Worm (Caenorhabditis elegans) whole organism, L1 larva: ENCODE measurements around the gene F32H5.3.

ENCODE experiments used
- Y116A8C.19 ChIP-seq: sonication (generic microtip); optimal IDR thresholded peaks from 2 replicates; lab custom pipeline; 2016; ENCODE audit warnings: missing compliant biosample characterization, missing genetic modification characterization, borderline replicate concordance
- ama-1 ChIP-seq: fragments of 150-350 bp; optimal IDR thresholded peaks from 2 replicates; lab custom pipeline; 2014
- blmp-1 ChIP-seq: fragments of 150-350 bp; optimal IDR thresholded peaks from 2 replicates; lab custom pipeline; 2014; ENCODE audit warnings: missing biosample characterization, missing genetic modification characterization
- ceh-63 ChIP-seq: fragments of 200-800 bp; sonication (Bioruptor generic); optimal IDR thresholded peaks from 2 replicates; lab custom pipeline; 2018; ENCODE audit warnings: mild to moderate bottlenecking, missing genetic modification characterization, missing compliant biosample characterization
- ceh-8 ChIP-seq: fragments of 200-800 bp; sonication (Bioruptor generic); optimal IDR thresholded peaks from 2 replicates; lab custom pipeline; 2018; ENCODE audit warnings: mild to moderate bottlenecking, missing genetic modification characterization, moderate library complexity, missing compliant biosample characterization
- ceh-82 ChIP-seq, 3 experiments: fragments of 150-350 bp in 1 of 3; sonication (generic microtip) in 2 of 3; optimal IDR thresholded peaks; 2 replicates each; lab custom pipeline; 2014 to 2017; ENCODE audit warnings: missing biosample characterization in 3 of 3, missing genetic modification characterization in 3 of 3
- ceh-88 ChIP-seq: fragments of 200-800 bp; sonication (Bioruptor generic); IDR thresholded peaks from 2 replicates; pipeline ENCODE4 v1.3.6; 2022; ENCODE audit warnings: missing genetic modification characterization, missing compliant biosample characterization
- dpl-1 ChIP-seq, 3 experiments: fragments of 150-350 bp in 2 of 3; sonication (generic microtip) in 1 of 3; optimal IDR thresholded peaks; 2 replicates each; lab custom pipeline; 2014 to 2017; ENCODE audit warnings: missing biosample characterization in 3 of 3, missing genetic modification characterization in 3 of 3, missing genetic modification reagents in 3 of 3
- dsc-1 ChIP-seq: sonication (generic microtip); optimal IDR thresholded peaks from 2 replicates; lab custom pipeline; 2016; ENCODE audit warnings: mild to moderate bottlenecking, missing genetic modification characterization, missing compliant biosample characterization
- efl-3 ChIP-seq: fragments of 200-800 bp; sonication (Bioruptor generic); optimal IDR thresholded peaks from 2 replicates; lab custom pipeline; 2018; ENCODE audit warnings: mild to moderate bottlenecking, missing genetic modification characterization, missing compliant biosample characterization
- egl-13 ChIP-seq: sonication (generic microtip); optimal IDR thresholded peaks from 2 replicates; lab custom pipeline; 2016; ENCODE audit warnings: missing genotype, missing genetic modification reagents, missing genetic modification characterization, missing compliant biosample characterization
- elt-3 ChIP-seq, 6 experiments: fragments of 150-350 bp in 1 of 6; sonication (generic microtip); optimal IDR thresholded peaks; 2 replicates each; lab custom pipeline; 2017 to 2018; ENCODE audit warnings: missing biosample characterization in 6 of 6, missing genetic modification characterization in 6 of 6, inconsistent platforms in 1 of 6
- fkh-10 ChIP-seq: sonication (generic microtip); optimal IDR thresholded peaks from 2 replicates; lab custom pipeline; 2017; ENCODE audit warnings: missing biosample characterization, missing genetic modification reagents, missing genetic modification characterization
- irx-1 ChIP-seq: sonication (generic microtip); optimal IDR thresholded peaks from 2 replicates; lab custom pipeline; 2016; ENCODE audit warnings: missing genetic modification characterization, missing compliant biosample characterization
- isw-1 ChIP-seq: fragments of 200-800 bp; sonication (Bioruptor generic); IDR thresholded peaks from 2 replicates; pipeline ENCODE4 v1.3.6; 2022; ENCODE audit warnings: missing genetic modification characterization, missing compliant biosample characterization
- jun-1 ChIP-seq: fragments of 150-350 bp; optimal IDR thresholded peaks from 2 replicates; lab custom pipeline; 2014; ENCODE audit warnings: missing biosample characterization, missing genetic modification reagents, missing genetic modification characterization
- lin-14 ChIP-seq: fragments of 200-800 bp; sonication (Bioruptor generic); optimal IDR thresholded peaks from 2 replicates; lab custom pipeline; 2018; ENCODE audit warnings: mild to moderate bottlenecking, missing genetic modification characterization, moderate library complexity, missing compliant biosample characterization
- lin-39 ChIP-seq: fragments of 150-350 bp; optimal IDR thresholded peaks from 2 replicates; lab custom pipeline; 2014; ENCODE audit warnings: missing biosample characterization, missing genetic modification reagents, missing genetic modification characterization
- lir-3 ChIP-seq: sonication (generic microtip); optimal IDR thresholded peaks from 2 replicates; lab custom pipeline; 2016; ENCODE audit warnings: mild to moderate bottlenecking, missing genetic modification characterization, moderate library complexity, missing compliant biosample characterization; ENCODE audit not compliant: poor library complexity
- lsy-2 ChIP-seq, 2 experiments: fragments of 150-350 bp; optimal IDR thresholded peaks; 2 replicates each; lab custom pipeline; 2014; ENCODE audit warnings: missing biosample characterization in 2 of 2, missing genetic modification characterization in 2 of 2
- mep-1 ChIP-seq: fragments of 150-350 bp; optimal IDR thresholded peaks from 2 replicates; lab custom pipeline; 2014; ENCODE audit warnings: missing biosample characterization, missing genetic modification characterization
- nhr-11 ChIP-seq: fragments of 150-350 bp; optimal IDR thresholded peaks from 2 replicates; lab custom pipeline; 2014; ENCODE audit warnings: missing biosample characterization, missing genetic modification characterization
- nhr-20 ChIP-seq: sonication (generic microtip); optimal IDR thresholded peaks from 2 replicates; lab custom pipeline; 2016; ENCODE audit warnings: mild to moderate bottlenecking, missing genetic modification characterization, missing compliant biosample characterization
- nhr-237 ChIP-seq: fragments of 150-350 bp; optimal IDR thresholded peaks from 2 replicates; lab custom pipeline; 2014; ENCODE audit warnings: missing biosample characterization, missing genetic modification characterization
- nhr-71 ChIP-seq: sonication (generic microtip); optimal IDR thresholded peaks from 2 replicates; lab custom pipeline; 2016; ENCODE audit warnings: mild to moderate bottlenecking, missing genetic modification characterization, moderate library complexity, missing compliant biosample characterization
- nhr-76 ChIP-seq: sonication (generic microtip); optimal IDR thresholded peaks from 2 replicates; lab custom pipeline; 2017; ENCODE audit warnings: missing biosample characterization, missing genetic modification characterization
- nhr-77 ChIP-seq: fragments of 150-350 bp; optimal IDR thresholded peaks from 2 replicates; lab custom pipeline; 2014; ENCODE audit warnings: missing biosample characterization, missing genetic modification characterization
- pag-3 ChIP-seq: sonication (generic microtip); optimal IDR thresholded peaks from 2 replicates; lab custom pipeline; 2017; ENCODE audit warnings: missing genetic modification characterization, mild to moderate bottlenecking, missing compliant biosample characterization, antibody characterized with exemption, borderline replicate concordance; ENCODE audit not compliant: insufficient read depth
- rnt-1 ChIP-seq: sonication (generic microtip); optimal IDR thresholded peaks from 2 replicates; lab custom pipeline; 2016; ENCODE audit warnings: mild to moderate bottlenecking, missing genetic modification characterization, moderate library complexity, missing compliant biosample characterization
- skn-1 ChIP-seq: fragments of 150-350 bp; optimal IDR thresholded peaks from 2 replicates; lab custom pipeline; 2014; ENCODE audit warnings: missing biosample characterization, missing genetic modification characterization
- sox-4 ChIP-seq: sonication (generic microtip); optimal IDR thresholded peaks from 2 replicates; lab custom pipeline; 2016; ENCODE audit warnings: missing genetic modification characterization, missing compliant biosample characterization
- swsn-7 ChIP-seq: sonication (generic microtip); optimal IDR thresholded peaks from 2 replicates; lab custom pipeline; 2016; ENCODE audit warnings: missing genetic modification characterization, missing compliant biosample characterization
- tbx-2 ChIP-seq: sonication (generic microtip); optimal IDR thresholded peaks from 2 replicates; lab custom pipeline; 2016; ENCODE audit warnings: missing genetic modification characterization, missing compliant biosample characterization
- unc-130 ChIP-seq: fragments of 150-350 bp; optimal IDR thresholded peaks from 2 replicates; lab custom pipeline; 2017; ENCODE audit warnings: missing biosample characterization, missing genetic modification characterization, inconsistent platforms
- unc-30 ChIP-seq: sonication (generic microtip); optimal IDR thresholded peaks from 2 replicates; lab custom pipeline; 2017; ENCODE audit warnings: missing biosample characterization, missing genetic modification characterization
- vab-15 ChIP-seq: sonication (generic microtip); optimal IDR thresholded peaks from 2 replicates; lab custom pipeline; 2017; ENCODE audit warnings: missing genotype, mild to moderate bottlenecking, missing genetic modification characterization, missing compliant biosample characterization
- xbp-1 ChIP-seq: sonication (generic microtip); optimal IDR thresholded peaks from 2 replicates; lab custom pipeline; 2016; ENCODE audit warnings: missing genetic modification characterization, missing compliant biosample characterization
- zag-1 ChIP-seq: fragments of 150-350 bp; optimal IDR thresholded peaks from 2 replicates; lab custom pipeline; 2014; ENCODE audit warnings: missing biosample characterization, missing genetic modification characterization
- ztf-11 ChIP-seq, 2 experiments: sonication (generic microtip); optimal IDR thresholded peaks; 2 replicates each; lab custom pipeline; 2016 to 2017; ENCODE audit warnings: missing genetic modification characterization in 2 of 2, missing biosample characterization in 1 of 2, missing compliant biosample characterization in 1 of 2

Gene F32H5.3

ce11 chrV:13339633-13340290, 19.4 kb upstream of the F32H5.3 start, which contains the start of the genes str-4 and lgc-48:
Gene str-4 (minus strand): TSS chrV:13339733.
Gene lgc-48 (plus strand): TSS chrV:13340240.
- no peak for TF ChIP-seq ceh-8 (GFP tag; lab: Kevin White, UChicago)
- no peak for TF ChIP-seq ceh-63 (GFP tag; lab: Kevin White, UChicago)
- no peak for TF ChIP-seq unc-30 (tag; lab: Kevin White, UChicago)
- TF ChIP-seq fkh-10 = no peak
- TF ChIP-seq blmp-1 (tag; lab: Kevin White, UChicago) = no peak
- TF ChIP-seq nhr-77 (tag; lab: Kevin White, UChicago) = no peak
- TF ChIP-seq efl-3 = no peak
- no peak for TF ChIP-seq zag-1
- no peak for TF ChIP-seq ama-1 (lab: Kevin White, UChicago)
- no peak for TF ChIP-seq dsc-1

DNA sequence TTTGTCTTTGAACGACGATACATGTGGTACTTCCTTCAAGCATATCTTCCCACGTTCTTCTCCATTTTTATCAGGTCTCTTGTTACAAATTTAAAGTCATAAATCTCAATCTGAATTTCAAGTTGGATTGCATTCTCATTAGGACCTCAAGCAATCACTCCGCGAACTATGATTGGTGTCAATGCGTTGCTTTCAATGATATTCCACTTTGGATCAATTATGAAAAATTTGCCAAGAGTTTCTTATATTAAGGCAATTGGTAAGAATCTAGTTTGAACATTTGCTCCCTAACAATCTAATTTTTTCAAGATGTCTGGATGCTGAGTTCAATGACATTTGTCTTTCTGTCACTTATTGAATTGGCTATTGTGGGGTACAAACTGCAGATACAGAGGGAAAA, 16.9 kb upstream of the F32H5.3 start:
- TF ChIP-seq dsc-1 (peak; percentile 76), ztf-11 (tag; optimal IDR thresholded peaks at IDR 0.05; lab: Kevin White, UChicago) (no peak), Y116A8C.19 (tag; lab: Kevin White, UChicago) (no peak), dpl-1 (GFP tag; optimal IDR thresholded peaks at IDR 0.05; lab: Kevin White, UChicago) (no peak), pag-3 (tag; lab: Kevin White, UChicago) (no peak)
- TF ChIP-seq, all 84 proteins: peak for 1

- TF ChIP-seq dsc-1 = peak; percentile 71
- peak; percentile 79 for TF ChIP-seq nhr-71 (tag; lab: Kevin White, UChicago)
- TF ChIP-seq isw-1 (GFP tag; lab: Robert Waterston, UW) = no peak
- TF ChIP-seq ceh-88 (GFP tag; lab: Robert Waterston, UW) = no peak
- TF ChIP-seq nhr-237 (tag; lab: Kevin White, UChicago) = no peak
- no peak for TF ChIP-seq xbp-1 (tag; lab: Kevin White, UChicago)
- TF ChIP-seq lin-39 = peak; percentile 56
- TF ChIP-seq unc-130 = no peak
- peak; percentile 25 for TF ChIP-seq nhr-20
- TF ChIP-seq nhr-76 (tag; lab: Kevin White, UChicago) = no peak
- no peak for TF ChIP-seq skn-1 (tag; lab: Kevin White, UChicago)
- TF ChIP-seq mep-1 = no peak
- TF ChIP-seq vab-15 = peak; percentile 4
- TF ChIP-seq egl-13 (tag; lab: Kevin White, UChicago) = no peak
- TF ChIP-seq Y116A8C.19 (tag; lab: Kevin White, UChicago) = no peak
- TF ChIP-seq lsy-2 (tag; optimal IDR thresholded peaks at IDR 0.05; lab: Kevin White, UChicago) = peak in 1 of 2 experiments; percentile 2
- no peak for TF ChIP-seq irx-1 (tag; lab: Kevin White, UChicago)
- TF ChIP-seq tbx-2 (tag; lab: Kevin White, UChicago) = peak; percentile 10
- no peak for TF ChIP-seq swsn-7 (tag; lab: Kevin White, UChicago)
- TF ChIP-seq lin-14 (GFP tag; lab: Kevin White, UChicago) = peak; percentile 88
- TF ChIP-seq jun-1 (tag; lab: Kevin White, UChicago) = no peak
- no peak for TF ChIP-seq nhr-11
- no peak for TF ChIP-seq ceh-82 (tag; optimal IDR thresholded peaks at IDR 0.05; lab: Kevin White, UChicago)
- peak; percentile 85 for TF ChIP-seq rnt-1 (tag; lab: Kevin White, UChicago)
Observed at ce11 chrV:13345867-13346328, 13.2 kb upstream of the F32H5.3 start, which contains the start of gene twk-43. Gene twk-43 (plus strand): TSS chrV:13346278.

ce11 chrV:13350302-13350701, 8.8 kb upstream of the F32H5.3 start:
- TF ChIP-seq fkh-10 (peak; percentile 57), sox-4 (no peak), elt-3 (tag; optimal IDR thresholded peaks at IDR 0.05; lab: Kevin White, UChicago) (no peak), lir-3 (tag; lab: Kevin White, UChicago) (no peak)
